Worm (Caenorhabditis elegans): ENCODE results near the gene Y39A1A.3.

DNA sequence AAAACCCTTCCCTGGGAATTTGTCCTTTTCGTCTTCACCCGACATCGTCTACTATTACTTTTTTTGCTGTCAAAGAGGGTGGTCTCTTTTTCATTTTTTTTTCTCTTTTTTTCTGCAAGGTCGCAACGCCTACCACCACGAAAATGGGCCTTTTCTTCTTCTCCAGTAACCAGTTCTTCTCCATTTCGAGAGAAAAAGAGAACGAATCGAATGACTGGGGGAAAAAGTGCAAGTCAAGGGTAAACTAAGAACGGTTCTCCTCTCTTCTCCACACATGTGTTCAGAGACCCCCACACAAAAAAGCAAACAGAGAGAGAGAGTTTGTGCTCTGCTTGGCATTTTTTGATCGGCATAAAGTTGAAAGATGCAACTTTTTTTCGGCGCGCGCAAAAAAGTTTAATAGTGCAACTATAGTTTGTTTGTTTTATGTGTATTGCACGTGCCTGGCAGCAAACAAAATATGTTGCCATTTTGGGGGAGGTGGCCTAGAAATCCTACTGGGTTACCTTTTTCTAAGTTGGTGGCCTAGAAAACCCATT, 40.3 kb upstream of the Y39A1A.3 start:
- no peak for TF ChIP-seq ets-7 (tag; optimal IDR thresholded peaks at IDR 0.05)
- TF ChIP-seq ama-1 (optimal IDR thresholded peaks at IDR 0.05) = no peak
- no peak for TF ChIP-seq flt-1 (GFP tag; IDR thresholded peaks at IDR 0.05)
- TF ChIP-seq tra-4 (tag; optimal IDR thresholded peaks at IDR 0.05) = no peak
- no peak for TF ChIP-seq ceh-13 (GFP tag; optimal IDR thresholded peaks at IDR 0.05)
- no peak for TF ChIP-seq scrt-1 (GFP tag; IDR thresholded peaks at IDR 0.05)
- TF ChIP-seq tbx-37 (GFP tag; conservative IDR thresholded peaks at IDR 0.05) = no peak
- TF ChIP-seq sea-1 (GFP tag; conservative IDR thresholded peaks at IDR 0.05) = no peak
- TF ChIP-seq hmg-4 (GFP tag; optimal IDR thresholded peaks at IDR 0.05) = no peak
- no peak for TF ChIP-seq F13C5.2 (tag; optimal IDR thresholded peaks at IDR 0.05)
- TF ChIP-seq B0310.2 (tag; optimal IDR thresholded peaks at IDR 0.05) = no peak
- TF ChIP-seq hnd-1 (tag; optimal IDR thresholded peaks at IDR 0.05) = no peak
- no peak for TF ChIP-seq hmbx-1 (tag; optimal IDR thresholded peaks at IDR 0.05)
